Fruit fly (Drosophila melanogaster) whole organism, embryonic: Measurements from ENCODE around the gene CG9497.
A peak's percentile ranks its signal among the peaks of the same experiment; 100 is the strongest.

Experiments used
- Atf3 ChIP-seq: fragments of 200-800 bp; sonication (Bioruptor generic); optimal IDR thresholded peaks from 3 replicates; lab custom pipeline; 2016; ENCODE audit warnings: missing biosample characterization, missing genetic modification characterization
- Bteb2 ChIP-seq: fragments of 200-800 bp; sonication (Bioruptor generic); optimal IDR thresholded peaks from 2 replicates; lab custom pipeline; 2016; ENCODE audit warnings: missing biosample characterization, missing genetic modification characterization
- C15 ChIP-seq: fragments of 200-800 bp; sonication (Bioruptor generic); IDR thresholded peaks from 3 replicates; pipeline ENCODE4 v1.3.6; 2022; ENCODE audit warnings: missing biosample characterization, missing genetic modification characterization
- CG11456 ChIP-seq: fragments of 200-800 bp; sonication (Bioruptor generic); IDR thresholded peaks from 3 replicates; pipeline ENCODE4 v1.3.6; 2022; ENCODE audit warnings: missing biosample characterization, missing genetic modification characterization
- CG13123 ChIP-seq: fragments of 200-800 bp; sonication (Bioruptor generic); optimal IDR thresholded peaks from 2 replicates; lab custom pipeline; 2016; ENCODE audit warnings: missing biosample characterization, missing genetic modification characterization
- CG14014 ChIP-seq: fragments of 200-800 bp; sonication (Bioruptor generic); IDR thresholded peaks from 2 replicates; pipeline ENCODE4 v1.3.6; 2022; ENCODE audit warnings: missing biosample characterization, missing genetic modification characterization
- CG14710 ChIP-seq: fragments of 200-800 bp; sonication (Bioruptor generic); optimal IDR thresholded peaks from 3 replicates; lab custom pipeline; 2019; ENCODE audit warnings: missing biosample characterization, mild to moderate bottlenecking, missing genetic modification characterization, moderate library complexity
- CG17328 ChIP-seq: fragments of 200-800 bp; sonication (Bioruptor generic); IDR thresholded peaks from 2 replicates; pipeline ENCODE4 v1.3.6; 2022; ENCODE audit warnings: missing biosample characterization, missing genetic modification characterization
- CG31388 ChIP-seq: fragments of 200-800 bp; sonication (Bioruptor generic); optimal IDR thresholded peaks from 2 replicates; lab custom pipeline; 2016; ENCODE audit warnings: missing biosample characterization, missing genetic modification characterization
- CG32767 ChIP-seq: fragments of 200-800 bp; sonication (Bioruptor generic); IDR thresholded peaks from 2 replicates; pipeline ENCODE4 v1.3.6; 2022; ENCODE audit warnings: missing biosample characterization, missing genetic modification characterization
- CG5953 ChIP-seq: fragments of 200-800 bp; sonication (Bioruptor generic); IDR thresholded peaks from 2 replicates; pipeline ENCODE4 v1.3.6; 2022; ENCODE audit warnings: missing biosample characterization, missing genetic modification characterization
- CG6683 ChIP-seq: fragments of 200-800 bp; sonication (Bioruptor generic); optimal IDR thresholded peaks from 2 replicates; lab custom pipeline; 2017; ENCODE audit warnings: missing biosample characterization, mild to moderate bottlenecking, missing genetic modification characterization, missing genetic modification reagents
- CG7839 ChIP-seq: fragments of 200-800 bp; sonication (Bioruptor generic); optimal IDR thresholded peaks from 3 replicates; lab custom pipeline; 2018; ENCODE audit warnings: missing biosample characterization, mild to moderate bottlenecking, missing genetic modification characterization, moderate library complexity
- CG9727 ChIP-seq: fragments of 200-800 bp; sonication (Bioruptor generic); optimal IDR thresholded peaks from 3 replicates; lab custom pipeline; 2017; ENCODE audit warnings: missing biosample characterization, mild to moderate bottlenecking, missing genetic modification characterization
- CG9817 ChIP-seq: fragments of 200-800 bp; sonication (Bioruptor generic); optimal IDR thresholded peaks from 2 replicates; lab custom pipeline; 2018; ENCODE audit warnings: missing biosample characterization, mild to moderate bottlenecking, missing genetic modification characterization, moderate library complexity
- CG9932 ChIP-seq: fragments of 200-800 bp; sonication (Bioruptor generic); IDR thresholded peaks from 2 replicates; pipeline ENCODE4 v1.3.6; 2022; ENCODE audit warnings: missing biosample characterization, missing genetic modification characterization
- CrebB ChIP-seq: fragments of 200-800 bp; sonication (Bioruptor generic); optimal IDR thresholded peaks from 3 replicates; lab custom pipeline; 2018; ENCODE audit warnings: missing biosample characterization, mild to moderate bottlenecking, missing genetic modification characterization
- Dbx ChIP-seq: fragments of 200-800 bp; sonication (Bioruptor generic); IDR thresholded peaks from 3 replicates; pipeline ENCODE4 v1.3.6; 2022; ENCODE audit warnings: missing biosample characterization, missing genetic modification characterization
- Dp ChIP-seq: fragments of 200-800 bp; sonication (Bioruptor generic); optimal IDR thresholded peaks from 2 replicates; lab custom pipeline; 2018; ENCODE audit warnings: missing biosample characterization, mild to moderate bottlenecking, missing genetic modification characterization, moderate library complexity
- GATAe ChIP-seq: fragments of 200-800 bp; sonication (Bioruptor generic); conservative IDR thresholded peaks from 2 replicates; pipeline ENCODE4 v1.3.6; 2022; ENCODE audit warnings: missing biosample characterization, missing genetic modification characterization
- HHEX ChIP-seq: fragments of 200-800 bp; sonication (Bioruptor generic); optimal IDR thresholded peaks from 3 replicates; lab custom pipeline; 2017; ENCODE audit warnings: missing biosample characterization, mild to moderate bottlenecking, missing genetic modification characterization, missing genetic modification reagents
- HLH54F ChIP-seq: fragments of 200-800 bp; sonication (Bioruptor generic); optimal IDR thresholded peaks from 3 replicates; lab custom pipeline; 2016; ENCODE audit warnings: missing biosample characterization, missing genetic modification characterization
- HmgZ ChIP-seq: fragments of 200-800 bp; sonication (Bioruptor generic); optimal IDR thresholded peaks from 2 replicates; lab custom pipeline; 2018; ENCODE audit warnings: missing biosample characterization, mild to moderate bottlenecking, missing genetic modification characterization
- Hr3 ChIP-seq: fragments of 200-800 bp; sonication (Bioruptor generic); optimal IDR thresholded peaks from 3 replicates; lab custom pipeline; 2016; ENCODE audit warnings: missing biosample characterization, missing genetic modification characterization
- MTF-1 ChIP-seq: fragments of 200-800 bp; sonication (Bioruptor generic); optimal IDR thresholded peaks from 2 replicates; lab custom pipeline; 2018; ENCODE audit warnings: missing biosample characterization, mild to moderate bottlenecking, missing genetic modification characterization, borderline replicate concordance
- Mes4 ChIP-seq: fragments of 200-800 bp; sonication (Bioruptor generic); optimal IDR thresholded peaks from 2 replicates; lab custom pipeline; 2016; ENCODE audit warnings: missing biosample characterization, missing genetic modification characterization
- ase ChIP-seq: fragments of 200-800 bp; sonication (Bioruptor generic); IDR thresholded peaks from 3 replicates; pipeline ENCODE4 v1.3.6; 2022; ENCODE audit warnings: missing biosample characterization, missing genetic modification characterization
- ash1 ChIP-seq: fragments of 200-800 bp; sonication (Bioruptor generic); optimal IDR thresholded peaks from 2 replicates; lab custom pipeline; 2018; ENCODE audit warnings: missing biosample characterization, mild to moderate bottlenecking, missing genetic modification characterization
- br ChIP-seq: fragments of >200 bp; optimal IDR thresholded peaks from 2 replicates; lab custom pipeline; 2017
- corto ChIP-seq: fragments of 200-800 bp; sonication (Bioruptor generic); optimal IDR thresholded peaks from 2 replicates; lab custom pipeline; 2016; ENCODE audit warnings: missing biosample characterization, mild to moderate bottlenecking, missing genetic modification characterization, moderate library complexity
- dan ChIP-seq: fragments of 200-800 bp; sonication (Bioruptor generic); IDR thresholded peaks from 2 replicates; pipeline ENCODE4 v1.3.6; 2022; ENCODE audit warnings: missing biosample characterization, missing genetic modification characterization
- gro ChIP-seq: fragments of 200-800 bp; sonication (Bioruptor generic); optimal IDR thresholded peaks from 2 replicates; lab custom pipeline; 2016; ENCODE audit warnings: missing biosample characterization, missing genetic modification characterization
- jigr1 ChIP-seq: fragments of 200-800 bp; sonication (Bioruptor generic); IDR thresholded peaks from 3 replicates; pipeline ENCODE4 v1.3.6; 2022; ENCODE audit warnings: missing biosample characterization, missing genetic modification characterization
- kni ChIP-seq: fragments of 200-800 bp; sonication (Bioruptor generic); optimal IDR thresholded peaks from 3 replicates; lab custom pipeline; 2017; ENCODE audit warnings: mild to moderate bottlenecking, missing biosample characterization, missing genetic modification reagents, missing genetic modification characterization
- lbe ChIP-seq: fragments of 200-800 bp; sonication (Bioruptor generic); optimal IDR thresholded peaks from 2 replicates; lab custom pipeline; 2016; ENCODE audit warnings: missing biosample characterization, mild to moderate bottlenecking, missing genetic modification characterization
- mam ChIP-seq: fragments of 200-800 bp; sonication (Bioruptor generic); optimal IDR thresholded peaks from 3 replicates; lab custom pipeline; 2016; ENCODE audit warnings: missing biosample characterization, missing genetic modification characterization
- nom ChIP-seq: fragments of 200-800 bp; sonication (Bioruptor generic); optimal IDR thresholded peaks from 2 replicates; lab custom pipeline; 2017; ENCODE audit warnings: missing biosample characterization, missing genetic modification characterization, mild to moderate bottlenecking, moderate library complexity, missing genetic modification reagents
- oc ChIP-seq: fragments of 200-800 bp; sonication (Bioruptor generic); optimal IDR thresholded peaks from 2 replicates; lab custom pipeline; 2018; ENCODE audit warnings: missing biosample characterization, mild to moderate bottlenecking, missing genetic modification characterization, moderate library complexity
- pb ChIP-seq: fragments of 200-800 bp; sonication (Bioruptor generic); optimal IDR thresholded peaks from 3 replicates; lab custom pipeline; 2016; ENCODE audit warnings: missing biosample characterization, missing genetic modification characterization
- pfk ChIP-seq: fragments of 200-800 bp; sonication (Bioruptor generic); optimal IDR thresholded peaks from 2 replicates; lab custom pipeline; 2018; ENCODE audit warnings: missing biosample characterization, mild to moderate bottlenecking, missing genetic modification characterization, moderate library complexity
- pita ChIP-seq: fragments of 200-800 bp; sonication (Bioruptor generic); optimal IDR thresholded peaks from 2 replicates; lab custom pipeline; 2017; ENCODE audit warnings: missing biosample characterization, mild to moderate bottlenecking, missing genetic modification characterization
- salm ChIP-seq: fragments of 200-800 bp; sonication (Bioruptor generic); optimal IDR thresholded peaks from 2 replicates; lab custom pipeline; 2018; ENCODE audit warnings: missing biosample characterization, mild to moderate bottlenecking, missing genetic modification characterization
- sna ChIP-seq: fragments of 200-800 bp; sonication (Bioruptor generic); IDR thresholded peaks from 2 replicates; pipeline ENCODE4 v1.3.6; 2022; ENCODE audit warnings: missing biosample characterization, missing genetic modification characterization; ENCODE audit not compliant: partially characterized antibody
- sr ChIP-seq: fragments of 200-800 bp; sonication (Bioruptor generic); IDR thresholded peaks from 3 replicates; pipeline ENCODE4 v1.3.6; 2022; ENCODE audit warnings: missing biosample characterization, missing genetic modification characterization
- ssp ChIP-seq: fragments of 200-800 bp; sonication (Bioruptor generic); IDR thresholded peaks from 2 replicates; pipeline ENCODE4 v1.3.6; 2022; ENCODE audit warnings: missing biosample characterization, missing genetic modification characterization
- sug ChIP-seq: fragments of 200-800 bp; optimal IDR thresholded peaks from 2 replicates; lab custom pipeline; 2019; ENCODE audit warnings: missing biosample characterization, mild to moderate bottlenecking, missing genetic modification characterization, moderate library complexity
- tap ChIP-seq: fragments of 200-800 bp; optimal IDR thresholded peaks from 3 replicates; lab custom pipeline; 2019; ENCODE audit warnings: missing biosample characterization, mild to moderate bottlenecking, missing genetic modification characterization, moderate library complexity
- vvl ChIP-seq: fragments of 200-800 bp; sonication (Bioruptor generic); IDR thresholded peaks from 2 replicates; pipeline ENCODE4 v1.3.6; 2022; ENCODE audit warnings: missing biosample characterization, missing genetic modification characterization

Gene CG9497

DNA sequence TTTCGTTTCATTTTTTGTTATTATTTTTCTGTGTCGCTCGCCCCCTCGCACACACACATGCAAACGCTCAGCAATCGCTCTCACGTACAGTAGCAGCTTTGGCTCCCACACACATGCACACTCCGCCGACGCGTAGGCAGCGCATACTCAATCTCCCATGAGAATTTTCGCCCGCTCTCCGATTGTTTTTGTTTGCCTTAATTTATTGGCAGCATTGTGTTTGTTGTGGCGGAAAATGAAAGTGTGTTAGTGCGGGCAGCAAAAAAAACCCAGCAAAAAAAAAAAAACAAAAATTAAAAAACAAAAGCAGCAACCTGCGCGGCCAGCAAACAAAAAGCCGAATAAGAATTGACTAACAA is 23.9 kb downstream of the CG9497 start (continued):
- peak; percentile 75 for TF ChIP-seq corto
- TF ChIP-seq CG14014 (GFP tag; lab: Robert Waterston, UW), result peak; percentile 6; the same call in 1 of the 2 replicates
- peak; percentile 98 for TF ChIP-seq sr (GFP tag; lab: Robert Waterston, UW)
- TF ChIP-seq lbe (GFP tag; lab: Kevin White, UChicago), result peak; percentile 58
- TF ChIP-seq oc (tag; lab: Kevin White, UChicago), result no peak
- TF ChIP-seq pita (GFP tag; lab: Kevin White, UChicago), result no peak
- TF ChIP-seq jigr1, result no peak
- TF ChIP-seq CG32767 (GFP tag; lab: Robert Waterston, UW), result no peak
- TF ChIP-seq nom, result peak; percentile 88
- TF ChIP-seq mam (GFP tag; lab: Kevin White, UChicago), result no peak
- peak; percentile 0 for TF ChIP-seq HmgZ (tag; lab: Kevin White, UChicago)
- peak; percentile 57 for TF ChIP-seq vvl (GFP tag; lab: Robert Waterston, UW)
- TF ChIP-seq CG31388, result no peak
- TF ChIP-seq, all 482 proteins: peak for 20

DNA sequence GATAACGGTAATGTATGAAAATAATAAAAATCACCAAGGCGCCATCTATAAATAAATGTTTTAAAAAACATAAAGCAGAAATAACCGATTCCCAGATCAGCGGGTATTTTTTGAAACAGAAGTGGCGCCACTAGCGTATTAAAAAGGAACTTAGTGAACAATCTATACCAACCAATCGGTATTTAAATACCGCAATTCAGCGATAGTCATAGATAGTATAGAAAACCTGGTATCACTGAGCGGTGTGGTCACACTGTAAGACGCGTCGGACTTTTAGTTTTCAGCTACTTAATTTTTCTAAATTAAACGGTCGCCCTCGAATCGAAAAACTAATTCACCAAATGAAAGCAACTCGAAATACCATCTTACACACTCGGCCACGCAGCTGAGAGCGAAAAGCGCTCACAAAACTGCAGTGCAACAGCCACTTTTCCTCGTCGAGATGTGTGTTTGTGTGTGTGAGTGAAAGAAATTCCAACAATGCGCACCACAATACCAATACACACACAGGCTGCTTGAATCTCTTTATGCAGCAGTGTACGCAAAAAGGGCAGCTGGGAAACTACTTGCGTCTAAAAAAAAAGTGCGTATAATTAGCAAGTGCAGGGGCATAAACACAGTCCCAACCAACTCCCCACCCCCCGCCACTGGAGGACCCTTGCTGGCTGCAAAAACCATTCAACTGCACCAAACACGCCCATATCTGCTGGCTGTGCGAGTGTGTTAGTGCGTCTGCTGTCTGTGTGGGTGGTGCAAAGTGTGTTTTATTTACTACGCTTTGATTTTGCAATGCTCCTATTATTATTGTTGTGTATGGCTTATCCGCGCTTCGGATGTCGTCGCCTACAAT is 24.5 kb downstream of the CG9497 start, which contains the start of gene PDZ-GEF:
Gene PDZ-GEF, plus strand, starts transcription at position 232 of the 850 bp plus-strand sequence.
- no peak for TF ChIP-seq HHEX
- TF ChIP-seq Atf3 (GFP tag; lab: Kevin White, UChicago), result no peak
- TF ChIP-seq kni (GFP tag; lab: Kevin White, UChicago), result no peak
- no peak for TF ChIP-seq CG5953
- TF ChIP-seq sna (GFP tag; lab: Robert Waterston, UW), result peak; percentile 57; the same call in 1 of the 2 replicates
- peak; percentile 63 for TF ChIP-seq ssp
- TF ChIP-seq dan, result no peak
- TF ChIP-seq CG9817 (tag; lab: Kevin White, UChicago), result peak; percentile 25
- no peak for TF ChIP-seq CrebB (tag; lab: Kevin White, UChicago)
- TF ChIP-seq CG14710 (tag; lab: Kevin White, UChicago), result peak; percentile 99
- TF ChIP-seq pb (GFP tag; lab: Kevin White, UChicago), result no peak
- TF ChIP-seq Dp (GFP tag; lab: Kevin White, UChicago), result peak; percentile 68
- peak; percentile 90 for TF ChIP-seq CG11456
- TF ChIP-seq salm (tag; lab: Kevin White, UChicago), result no peak
- peak; percentile 58 for TF ChIP-seq gro (GFP tag; lab: Kevin White, UChicago)
- no peak for TF ChIP-seq br (lab: Kevin White, UChicago)
- TF ChIP-seq ash1 (GFP tag; lab: Kevin White, UChicago), result no peak
- TF ChIP-seq C15 (GFP tag; lab: Robert Waterston, UW), result no peak
- TF ChIP-seq CG7839, result no peak
- no peak for TF ChIP-seq CG6683 (GFP tag; lab: Kevin White, UChicago)
- TF ChIP-seq CG9932, result peak; percentile 50
- no peak for TF ChIP-seq tap
- peak; percentile 16 for TF ChIP-seq HLH54F (GFP tag; lab: Kevin White, UChicago)
- no peak for TF ChIP-seq CG9727 (GFP tag; lab: Kevin White, UChicago)
- no peak for TF ChIP-seq pfk (GFP tag; lab: Kevin White, UChicago)
- TF ChIP-seq ase (GFP tag; lab: Robert Waterston, UW), result peak; percentile 27; the same call in 1 of the 3 replicates
- no peak for TF ChIP-seq GATAe (GFP tag; lab: Robert Waterston, UW)
- TF ChIP-seq CG13123, result peak; percentile 20
- peak; percentile 68; the same call in 2 of the 3 replicates for TF ChIP-seq Dbx (GFP tag; lab: Robert Waterston, UW)
- TF ChIP-seq Mes4 (GFP tag; lab: Kevin White, UChicago), result peak; percentile 35
- TF ChIP-seq sug (tag; lab: Kevin White, UChicago), result peak; percentile 21
- no peak for TF ChIP-seq Bteb2 (GFP tag; lab: Kevin White, UChicago)
- TF ChIP-seq pita (GFP tag; lab: Kevin White, UChicago), result peak; percentile 31
- peak; percentile 62 for TF ChIP-seq MTF-1 (GFP tag; lab: Kevin White, UChicago)
- peak; percentile 35 for TF ChIP-seq Hr3 (GFP tag; lab: Kevin White, UChicago)
- peak; percentile 50; the same call in 1 of the 2 replicates for TF ChIP-seq CG17328 (GFP tag; lab: Robert Waterston, UW)
